Fruit fly (Drosophila melanogaster) whole organism, adult: ENCODE results near the gene CASK.
"Not testable (repeated sequence)": the region's sequence is repeated elsewhere in the genome, so short reads cannot be mapped to it uniquely, and the experiment has no call there.

Experiments
- CG11617 ChIP-seq: fragments of 200-800 bp; sonication (Bioruptor generic); optimal IDR thresholded peaks from 2 replicates; lab custom pipeline; 2017; ENCODE audit warnings: mild to moderate bottlenecking, missing biosample characterization, missing genetic modification reagents, missing genetic modification characterization
- CG12768 ChIP-seq: fragments of 200-800 bp; sonication (Bioruptor generic); optimal IDR thresholded peaks from 2 replicates; lab custom pipeline; 2017; ENCODE audit warnings: missing biosample characterization, missing genetic modification characterization, mild to moderate bottlenecking, moderate library complexity, missing genetic modification reagents
- CG14711 ChIP-seq: fragments of 200-800 bp; sonication (Bioruptor generic); optimal IDR thresholded peaks from 2 replicates; lab custom pipeline; 2018; ENCODE audit warnings: missing biosample characterization, mild to moderate bottlenecking, missing genetic modification characterization, moderate library complexity
- CG1620 ChIP-seq: fragments of 200-800 bp; sonication (Bioruptor generic); optimal IDR thresholded peaks from 2 replicates; lab custom pipeline; 2016; ENCODE audit warnings: missing biosample characterization, missing genetic modification characterization
- CG33017 ChIP-seq: fragments of 200-800 bp; sonication (Bioruptor generic); optimal IDR thresholded peaks from 2 replicates; lab custom pipeline; 2018; ENCODE audit warnings: missing biosample characterization, mild to moderate bottlenecking, missing genetic modification characterization, moderate library complexity
- CG5204 ChIP-seq: fragments of 200-800 bp; sonication (Bioruptor generic); optimal IDR thresholded peaks from 2 replicates; lab custom pipeline; 2016; ENCODE audit warnings: missing biosample characterization, missing genetic modification characterization
- CG7045 ChIP-seq: fragments of 200-800 bp; sonication (Bioruptor generic); optimal IDR thresholded peaks from 2 replicates; lab custom pipeline; 2017; ENCODE audit warnings: missing biosample characterization, mild to moderate bottlenecking, missing genetic modification characterization
- CG7101 ChIP-seq: fragments of 200-800 bp; sonication (Bioruptor generic); optimal IDR thresholded peaks from 2 replicates; lab custom pipeline; 2018; ENCODE audit warnings: missing biosample characterization, mild to moderate bottlenecking, missing genetic modification characterization, moderate library complexity
- Clk ChIP-seq: fragments of 200-800 bp; sonication (Bioruptor generic); optimal IDR thresholded peaks from 2 replicates; lab custom pipeline; 2017; ENCODE audit warnings: missing biosample characterization, missing genetic modification characterization
- Crg-1 ChIP-seq: fragments of 200-800 bp; sonication (Bioruptor generic); optimal IDR thresholded peaks from 2 replicates; lab custom pipeline; 2016; ENCODE audit warnings: missing biosample characterization, missing genetic modification characterization
- Hr96 ChIP-seq: fragments of 200-800 bp; sonication (Bioruptor generic); optimal IDR thresholded peaks from 2 replicates; lab custom pipeline; 2016; ENCODE audit warnings: missing biosample characterization, missing genetic modification characterization
- Mnt ChIP-seq: fragments of 200-800 bp; sonication (Bioruptor generic); optimal IDR thresholded peaks from 2 replicates; lab custom pipeline; 2016; ENCODE audit warnings: missing biosample characterization, mild to moderate bottlenecking, missing genetic modification characterization
- bab1 ChIP-seq: fragments of 200-800 bp; sonication (Bioruptor generic); optimal IDR thresholded peaks from 3 replicates; lab custom pipeline; 2019; ENCODE audit warnings: missing biosample characterization, mild to moderate bottlenecking, missing genetic modification characterization, moderate library complexity
- cic ChIP-seq: fragments of 200-800 bp; sonication (Bioruptor generic); optimal IDR thresholded peaks from 2 replicates; lab custom pipeline; 2017; ENCODE audit warnings: missing biosample characterization, mild to moderate bottlenecking, missing genetic modification characterization, moderate library complexity
- cnc ChIP-seq, 2 experiments: fragments of >200 bp; optimal IDR thresholded peaks; 2 replicates each; lab custom pipeline; 2017
- kay ChIP-seq: fragments of 200-800 bp; sonication (Bioruptor generic); peaks from one replicate; lab custom pipeline; 2016; ENCODE audit warnings: missing biosample characterization, missing genetic modification characterization, borderline replicate concordance
- ovo ChIP-seq: fragments of 200-800 bp; sonication (Bioruptor generic); optimal IDR thresholded peaks from 2 replicates; lab custom pipeline; 2016; ENCODE audit warnings: missing biosample characterization, missing genetic modification characterization
- pad ChIP-seq: fragments of 200-800 bp; sonication (Bioruptor generic); optimal IDR thresholded peaks from 3 replicates; lab custom pipeline; 2017; ENCODE audit warnings: missing biosample characterization, missing genetic modification characterization, mild to moderate bottlenecking, moderate library complexity, missing genetic modification reagents
- toe ChIP-seq: fragments of 200-800 bp; sonication (Bioruptor generic); optimal IDR thresholded peaks from 2 replicates; lab custom pipeline; 2016; ENCODE audit warnings: missing biosample characterization, missing genetic modification characterization

The CASK gene

dm6 chr3R:21739750-21740319 is 82.6 kb downstream of the CASK start, which contains the start of gene CG5849:
Gene CG5849 (plus strand): TSS chr3R:21740105.
- TF ChIP-seq Mnt = peak; percentile 22
- no peak for TF ChIP-seq CG1620 (GFP tag; lab: Kevin White, UChicago)

DNA sequence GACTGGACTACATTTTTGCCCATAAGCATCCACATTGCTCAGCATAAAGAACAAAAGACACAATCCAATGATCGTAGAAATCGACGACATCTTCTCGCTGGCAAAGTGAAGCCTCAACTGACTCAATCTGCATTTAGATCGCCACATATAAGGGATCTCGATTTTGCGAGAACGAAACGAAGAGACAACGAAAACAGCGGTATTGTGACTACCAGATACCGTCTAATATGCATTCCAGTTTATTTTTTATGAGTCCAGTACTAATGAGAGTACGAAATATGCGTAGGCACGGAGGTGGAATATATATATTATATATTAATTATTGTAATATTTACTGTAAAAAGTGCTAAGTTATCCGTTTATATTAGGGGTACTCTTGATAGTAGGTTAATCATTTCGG is 83.5 kb downstream of the CASK start, which contains the start of gene CG34034:
Gene CG34034 (minus strand): TSS at position 101 of the 400 bp plus-strand sequence.
- TF ChIP-seq ovo = no peak

- TF ChIP-seq CG11617 (no peak), CG33017 (tag; lab: Kevin White, UChicago) (no peak), pad (GFP tag; lab: Kevin White, UChicago) (no peak), cic (GFP tag; lab: Kevin White, UChicago) (no peak), toe (GFP tag; lab: Kevin White, UChicago) (no peak), CG7045 (GFP tag; lab: Kevin White, UChicago) (no peak), Clk (GFP tag; lab: Kevin White, UChicago) (no peak), Crg-1 (GFP tag; lab: Kevin White, UChicago) (no peak), CG12768 (GFP tag; lab: Kevin White, UChicago) (no peak), bab1 (GFP tag; lab: Kevin White, UChicago) (no peak), CG14711 (tag; lab: Kevin White, UChicago) (no peak), Hr96 (no peak), CG1620 (GFP tag; lab: Kevin White, UChicago) (no peak), ovo (no peak), CG5204 (GFP tag; lab: Kevin White, UChicago) (no peak), CG7101 (tag; lab: Kevin White, UChicago) (no peak)
These were observed 85.2 kb downstream of the CASK start, which contains the start of gene CG42870 for dm6 chr3R:21737264-21737663. Gene CG42870 (minus strand): TSS chr3R:21737364.

DNA sequence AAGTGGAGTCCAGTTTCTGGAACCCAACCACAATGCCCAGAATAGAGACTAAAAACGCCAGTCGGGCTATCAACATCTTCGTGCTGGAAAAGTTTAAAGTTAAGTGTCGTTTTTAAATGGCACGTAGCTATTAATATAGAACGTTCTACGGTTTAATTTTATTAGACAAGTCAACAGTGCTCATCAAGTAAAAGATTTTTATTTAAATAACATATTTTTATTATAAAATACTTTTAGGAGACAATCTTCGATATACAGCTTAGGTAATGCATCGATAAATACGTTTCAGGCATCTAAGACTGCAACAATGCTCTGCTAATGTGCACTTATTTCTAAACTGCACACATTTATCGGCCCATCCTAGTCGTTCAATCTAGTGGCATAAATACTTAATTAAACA is 85.7 kb downstream of the CASK start, which contains the start of gene CG42869:
Gene CG42869 (minus strand): TSS at position 101 of the 400 bp plus-strand sequence.
- no peak for TF ChIP-seq cic (GFP tag; lab: Kevin White, UChicago)
- TF ChIP-seq Mnt = no peak
- TF ChIP-seq Clk (GFP tag; lab: Kevin White, UChicago) = no peak
- TF ChIP-seq CG33017 (tag; lab: Kevin White, UChicago) = no peak
- no peak for TF ChIP-seq CG7101 (tag; lab: Kevin White, UChicago)
- no peak for TF ChIP-seq pad (GFP tag; lab: Kevin White, UChicago)
- TF ChIP-seq Hr96 = no peak
- no peak for TF ChIP-seq toe (GFP tag; lab: Kevin White, UChicago)
- no peak for TF ChIP-seq ovo
- TF ChIP-seq CG12768 (GFP tag; lab: Kevin White, UChicago) = no peak
- TF ChIP-seq bab1 (GFP tag; lab: Kevin White, UChicago) = no peak
- no peak for TF ChIP-seq kay
- no peak for TF ChIP-seq cnc (optimal IDR thresholded peaks at IDR 0.05; lab: Kevin White, UChicago)
- TF ChIP-seq CG14711 (tag; lab: Kevin White, UChicago) = no peak
- no peak for TF ChIP-seq CG5204 (GFP tag; lab: Kevin White, UChicago)

DNA sequence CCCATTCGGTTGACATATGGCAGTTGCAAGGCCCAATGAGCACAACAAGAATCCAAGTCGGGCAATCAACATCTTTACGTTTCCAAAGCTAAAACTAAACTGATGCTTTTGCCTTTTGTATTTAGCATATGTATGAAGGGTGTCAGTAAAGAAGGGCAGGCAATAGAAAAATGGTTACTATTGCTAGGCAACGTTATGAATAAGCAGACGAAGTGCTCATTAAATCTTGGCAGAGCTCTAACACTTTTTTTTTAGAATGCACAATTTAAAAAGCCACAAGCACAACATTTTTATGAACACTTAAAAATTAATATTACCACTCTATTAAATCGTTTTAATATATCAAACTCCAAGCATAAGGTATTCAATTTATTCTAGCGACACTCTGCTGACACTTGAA is 86.3 kb downstream of the CASK start, which contains the start of gene Sfp93F:
Gene Sfp93F (minus strand): TSS at position 101 of the 400 bp plus-strand sequence.
- TF ChIP-seq pad (GFP tag; lab: Kevin White, UChicago); Mnt; cnc (optimal IDR thresholded peaks at IDR 0.05; lab: Kevin White, UChicago): not testable (repeated sequence)
